Fruit fly (Drosophila melanogaster): ENCODE data around the gene verm.
A peak's percentile ranks its signal among the peaks of the same experiment; 100 is the strongest.

Gene verm

dm6 chr3L:19655923-19656322, 39.1 kb downstream of the verm start (continued):
- TF ChIP-seq zen2 (GFP tag; IDR thresholded peaks at IDR 0.05; ENCODE audit: partially characterized antibody), result no peak
- TF ChIP-seq HLH54F (GFP tag; optimal IDR thresholded peaks at IDR 0.05), result no peak
- TF ChIP-seq hkb (optimal IDR thresholded peaks at IDR 0.05), result no peak
- TF ChIP-seq hkb (GFP tag; IDR thresholded peaks at IDR 0.05), result peak; percentile 53; the same call in 1 of the 2 replicates
- no peak for TF ChIP-seq C15 (GFP tag; IDR thresholded peaks at IDR 0.05)
- TF ChIP-seq CG14710 (tag; optimal IDR thresholded peaks at IDR 0.05), result peak; percentile 59
- TF ChIP-seq CG11247 (GFP tag; IDR thresholded peaks at IDR 0.05), result no peak
- 0 out of 3 replicates have a peak, but pooled peaks have one; percentile 12 for TF ChIP-seq Aef1 (GFP tag; IDR thresholded peaks at IDR 0.05)
- peak; percentile 52 for TF ChIP-seq BtbVII (GFP tag; optimal IDR thresholded peaks at IDR 0.05)
- no peak for TF ChIP-seq Usf (GFP tag; optimal IDR thresholded peaks at IDR 0.05)
- no peak for TF ChIP-seq Bgb (GFP tag; IDR thresholded peaks at IDR 0.05; ENCODE audit: partially characterized antibody)
- TF ChIP-seq Dip2 (GFP tag; IDR thresholded peaks at IDR 0.05), result no peak
- no peak for TF ChIP-seq Side (GFP tag; optimal IDR thresholded peaks at IDR 0.05)
- TF ChIP-seq CG15479 (GFP tag; optimal IDR thresholded peaks at IDR 0.05), result no peak
- peak; percentile 79 for TF ChIP-seq Sox100B (GFP tag; optimal IDR thresholded peaks at IDR 0.05)
- TF ChIP-seq CG9932 (GFP tag; IDR thresholded peaks at IDR 0.05), result no peak
- TF ChIP-seq knrl (GFP tag; IDR thresholded peaks at IDR 0.05; ENCODE audit: partially characterized antibody), result no peak
- TF ChIP-seq CG3281 (GFP tag; optimal IDR thresholded peaks at IDR 0.05), result peak; percentile 51
- no peak for TF ChIP-seq Tbp (GFP tag; optimal IDR thresholded peaks at IDR 0.05)
- peak; percentile 55 for TF ChIP-seq grau (tag; optimal IDR thresholded peaks at IDR 0.05)
- peak; percentile 13 for TF ChIP-seq CG30020 (tag; optimal IDR thresholded peaks at IDR 0.05)
- 0 out of 2 replicates have a peak, but pooled peaks have one; percentile 8 for TF ChIP-seq al (GFP tag; IDR thresholded peaks at IDR 0.05)
- TF ChIP-seq CG14860 (GFP tag; IDR thresholded peaks at IDR 0.05; ENCODE audit: partially characterized antibody), result no peak
- no peak for TF ChIP-seq sna (GFP tag; IDR thresholded peaks at IDR 0.05; ENCODE audit: partially characterized antibody)
- TF ChIP-seq CG10565 (GFP tag; optimal IDR thresholded peaks at IDR 0.05), result no peak
- TF ChIP-seq CG15269 (tag; optimal IDR thresholded peaks at IDR 0.05), result no peak
- no peak for TF ChIP-seq CG8281 (tag; optimal IDR thresholded peaks at IDR 0.05)
- TF ChIP-seq CG2875 (GFP tag; optimal IDR thresholded peaks at IDR 0.05), result peak; percentile 61
- no peak for TF ChIP-seq schlank (tag; optimal IDR thresholded peaks at IDR 0.05)
- TF ChIP-seq NC2β (GFP tag; optimal IDR thresholded peaks at IDR 0.05), result no peak
- peak; percentile 27; the same call in 1 of the 2 replicates for TF ChIP-seq peb (GFP tag; IDR thresholded peaks at IDR 0.05)
- no peak for TF ChIP-seq emc (GFP tag; optimal IDR thresholded peaks at IDR 0.05)
- peak; percentile 48 for TF ChIP-seq CG6765 (GFP tag; optimal IDR thresholded peaks at IDR 0.05)
- TF ChIP-seq NK7.1 (GFP tag; optimal IDR thresholded peaks at IDR 0.05), result no peak
- peak; percentile 59 for TF ChIP-seq CG15696 (tag; optimal IDR thresholded peaks at IDR 0.05)
- TF ChIP-seq fd64A (GFP tag; optimal IDR thresholded peaks at IDR 0.05), result peak; percentile 46
- TF ChIP-seq CG18011 (GFP tag; optimal IDR thresholded peaks at IDR 0.05), result no peak
- TF ChIP-seq ci (GFP tag; IDR thresholded peaks at IDR 0.05), result peak; percentile 69; the same call in 2 of the 3 replicates
- TF ChIP-seq Hr51 (GFP tag; optimal IDR thresholded peaks at IDR 0.05), result peak in 1 of 2 experiments; percentile 55
- TF ChIP-seq CG11093 (GFP tag; IDR thresholded peaks at IDR 0.05), result peak; percentile 61; the same call in 1 of the 3 replicates
- peak; percentile 27 for TF ChIP-seq Fer3 (tag; optimal IDR thresholded peaks at IDR 0.05)
- peak; percentile 20; the same call in 1 of the 2 replicates for TF ChIP-seq CG10366 (GFP tag; IDR thresholded peaks at IDR 0.05)
- 0 out of 2 replicates have a peak, but pooled peaks have one; percentile 36 for TF ChIP-seq Gsc (GFP tag; IDR thresholded peaks at IDR 0.05)
- TF ChIP-seq dimm (GFP tag; IDR thresholded peaks at IDR 0.05), result no peak
- no peak for TF ChIP-seq ttk (GFP tag; IDR thresholded peaks at IDR 0.05)
- no peak for TF ChIP-seq maf-S (GFP tag; optimal IDR thresholded peaks at IDR 0.05)
- TF ChIP-seq CG18764 (GFP tag; optimal IDR thresholded peaks at IDR 0.05), result no peak
- TF ChIP-seq CG13287 (GFP tag; IDR thresholded peaks at IDR 0.05; ENCODE audit: partially characterized antibody), result no peak
- TF ChIP-seq corto (GFP tag; optimal IDR thresholded peaks at IDR 0.05), result no peak
- TF ChIP-seq CG8765 (GFP tag; IDR thresholded peaks at IDR 0.05), result peak; percentile 70; the same call in 1 of the 2 replicates
- peak; percentile 59; the same call in 1 of the 2 replicates for TF ChIP-seq CG6272 (GFP tag; IDR thresholded peaks at IDR 0.05)

All from whole organism, embryonic.